Fruit fly (Drosophila melanogaster): ENCODE results near the gene lmgA.

lmgA gene

DNA sequence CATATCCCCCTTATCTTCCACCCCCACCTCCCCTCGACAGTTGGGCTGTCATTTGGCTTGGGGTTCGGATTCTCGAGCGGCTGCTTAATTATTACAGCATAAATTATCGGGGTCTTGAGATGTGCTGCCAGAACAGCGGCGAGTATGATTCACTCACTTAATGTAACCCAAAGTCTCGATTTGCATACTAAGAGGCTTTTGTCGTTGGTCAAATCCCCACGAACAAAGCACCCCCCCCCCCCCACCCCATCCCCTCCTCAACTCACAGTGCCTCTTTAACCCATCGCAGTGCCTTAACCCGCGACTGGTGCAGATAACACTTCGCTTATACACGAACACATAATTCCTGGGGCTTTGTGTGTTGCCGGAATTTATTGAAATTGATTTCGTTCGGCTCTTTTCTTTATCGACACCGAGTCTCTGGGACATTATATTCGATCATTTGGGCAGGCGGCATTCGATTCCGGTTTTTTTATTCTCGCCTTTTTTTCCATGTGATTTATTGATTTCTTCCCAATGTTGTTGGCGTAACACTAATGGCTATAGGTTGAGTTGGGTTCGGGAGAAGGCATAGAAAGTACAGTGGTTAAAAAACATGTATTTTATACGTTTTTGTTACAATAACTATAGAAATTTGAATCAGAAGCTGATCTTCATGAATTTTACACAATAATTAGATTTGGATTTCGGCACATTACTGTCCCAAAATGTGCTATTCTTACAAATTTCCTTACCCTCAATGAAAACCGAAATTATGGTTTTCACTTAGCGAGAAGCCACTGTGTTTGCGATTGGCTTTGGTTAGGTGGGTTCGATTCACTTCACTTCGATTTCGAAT lies 25.6 kb upstream of the lmgA start:
- TF ChIP-seq OdsH (GFP tag; optimal IDR thresholded peaks at IDR 0.05) = no peak
- TF ChIP-seq ey (GFP tag; optimal IDR thresholded peaks at IDR 0.05) = peak; percentile 45
- no peak for TF ChIP-seq GATAd (GFP tag; optimal IDR thresholded peaks at IDR 0.05)
- TF ChIP-seq N (GFP tag; optimal IDR thresholded peaks at IDR 0.05) = no peak
- TF ChIP-seq CrebA (GFP tag; optimal IDR thresholded peaks at IDR 0.05; ENCODE audit: borderline replicate concordance) = no peak
- no peak for TF ChIP-seq brk (GFP tag; optimal IDR thresholded peaks at IDR 0.05)
- TF ChIP-seq Rel (GFP tag; optimal IDR thresholded peaks at IDR 0.05) = no peak
- no peak for TF ChIP-seq Rel (tag; optimal IDR thresholded peaks at IDR 0.05)
- TF ChIP-seq Dif (GFP tag; optimal IDR thresholded peaks at IDR 0.05; ENCODE audit: partially characterized antibody) = no peak
- peak; percentile 17 for TF ChIP-seq Hnf4 (GFP tag; optimal IDR thresholded peaks at IDR 0.05)
- TF ChIP-seq fru (GFP tag; optimal IDR thresholded peaks at IDR 0.05) = peak; percentile 70
- TF ChIP-seq Sp1 (GFP tag; optimal IDR thresholded peaks at IDR 0.05) = peak; percentile 8
- TF ChIP-seq CG32264 (GFP tag; optimal IDR thresholded peaks at IDR 0.05) = no peak
- no peak for TF ChIP-seq Hr83 (GFP tag; optimal IDR thresholded peaks at IDR 0.05; ENCODE audit: poor library complexity, severe bottlenecking)
- peak; percentile 28 for TF ChIP-seq HLH106 (tag; optimal IDR thresholded peaks at IDR 0.05)
- TF ChIP-seq Dfd (GFP tag; optimal IDR thresholded peaks at IDR 0.05) = no peak
- peak; percentile 45 for TF ChIP-seq h (GFP tag; optimal IDR thresholded peaks at IDR 0.05)
- TF ChIP-seq psq (GFP tag; optimal IDR thresholded peaks at IDR 0.05) = peak; percentile 51
- TF ChIP-seq jim (GFP tag; optimal IDR thresholded peaks at IDR 0.05) = no peak
- TF ChIP-seq foxo (GFP tag; optimal IDR thresholded peaks at IDR 0.05) = peak in 1 of 2 experiments; percentile 27
- peak; percentile 59 for TF ChIP-seq rgr (GFP tag; optimal IDR thresholded peaks at IDR 0.05)
- no peak for TF ChIP-seq woc (GFP tag; optimal IDR thresholded peaks at IDR 0.05)
- TF ChIP-seq br (GFP tag; optimal IDR thresholded peaks at IDR 0.05) = peak; percentile 36
- no peak for TF ChIP-seq pan (optimal IDR thresholded peaks at IDR 0.05)

DNA sequence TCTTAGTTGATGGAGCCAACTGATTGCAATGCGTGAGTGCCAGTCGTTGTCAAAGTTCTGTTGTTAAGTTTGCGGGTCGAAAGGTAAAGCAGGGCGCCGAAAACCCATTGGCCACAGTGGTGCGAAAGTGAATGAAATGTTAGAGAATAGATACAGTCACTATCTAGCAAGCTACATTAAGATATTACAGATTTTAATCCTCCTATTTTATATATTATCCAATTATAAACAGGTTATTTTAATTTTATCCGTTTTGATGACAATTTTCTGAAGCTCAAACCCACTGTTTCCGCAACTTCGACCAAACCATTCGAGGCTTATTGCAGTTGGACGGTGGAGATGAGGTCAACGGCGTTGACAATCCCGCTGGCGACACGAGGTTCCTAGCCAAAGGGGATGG lies 24.1 kb upstream of the lmgA start:
- TF ChIP-seq foxo (GFP tag; optimal IDR thresholded peaks at IDR 0.05) = peak in 1 of 2 experiments; percentile 17
- no peak for TF ChIP-seq ey (GFP tag; optimal IDR thresholded peaks at IDR 0.05)
- peak; percentile 15 for TF ChIP-seq h (GFP tag; optimal IDR thresholded peaks at IDR 0.05)

DNA sequence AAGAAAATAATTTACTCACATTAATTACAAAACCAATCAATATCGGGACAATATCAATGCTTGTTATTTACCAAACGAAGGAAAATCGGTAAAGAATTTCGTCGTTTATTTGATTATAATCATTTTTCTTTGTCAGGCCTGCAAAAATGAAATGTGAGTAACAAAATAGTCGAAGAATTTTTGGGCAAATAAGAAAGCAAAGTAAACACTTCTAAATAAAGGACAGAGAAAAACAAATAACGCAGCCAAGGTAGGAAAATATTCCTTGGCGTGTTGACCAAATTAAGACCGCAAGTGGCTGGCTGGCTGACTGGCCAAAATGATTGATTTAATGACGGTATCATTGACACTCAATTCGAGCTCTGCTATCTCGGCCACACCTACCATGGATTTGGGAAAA lies 19.7 kb upstream of the lmgA start:
- TF ChIP-seq Hnf4 (GFP tag; optimal IDR thresholded peaks at IDR 0.05) (no peak), pan (optimal IDR thresholded peaks at IDR 0.05) (no peak), psq (GFP tag; optimal IDR thresholded peaks at IDR 0.05) (no peak), dmrt93B (GFP tag; optimal IDR thresholded peaks at IDR 0.05) (no peak), CG9705 (GFP tag; optimal IDR thresholded peaks at IDR 0.05) (no peak), rgr (GFP tag; optimal IDR thresholded peaks at IDR 0.05) (no peak), Sp1 (GFP tag; optimal IDR thresholded peaks at IDR 0.05) (no peak), jim (GFP tag; optimal IDR thresholded peaks at IDR 0.05) (no peak), foxo (GFP tag; optimal IDR thresholded peaks at IDR 0.05) (no peak), CrebA (GFP tag; optimal IDR thresholded peaks at IDR 0.05; ENCODE audit: borderline replicate concordance) (no peak), tai (GFP tag; optimal IDR thresholded peaks at IDR 0.05) (no peak), GATAd (GFP tag; optimal IDR thresholded peaks at IDR 0.05) (no peak), dsf (GFP tag; optimal IDR thresholded peaks at IDR 0.05; ENCODE audit: borderline replicate concordance) (no peak), dl (GFP tag; optimal IDR thresholded peaks at IDR 0.05; ENCODE audit: insufficient read depth in 1 of 2, partially characterized antibody in 2 of 2) (no peak), Rel (GFP tag; optimal IDR thresholded peaks at IDR 0.05) (no peak), Rel (tag; optimal IDR thresholded peaks at IDR 0.05) (no peak), brk (GFP tag; optimal IDR thresholded peaks at IDR 0.05) (no peak), N (GFP tag; optimal IDR thresholded peaks at IDR 0.05) (no peak), ey (GFP tag; optimal IDR thresholded peaks at IDR 0.05) (no peak), Abd-B (GFP tag; optimal IDR thresholded peaks at IDR 0.05) (no peak)

DNA sequence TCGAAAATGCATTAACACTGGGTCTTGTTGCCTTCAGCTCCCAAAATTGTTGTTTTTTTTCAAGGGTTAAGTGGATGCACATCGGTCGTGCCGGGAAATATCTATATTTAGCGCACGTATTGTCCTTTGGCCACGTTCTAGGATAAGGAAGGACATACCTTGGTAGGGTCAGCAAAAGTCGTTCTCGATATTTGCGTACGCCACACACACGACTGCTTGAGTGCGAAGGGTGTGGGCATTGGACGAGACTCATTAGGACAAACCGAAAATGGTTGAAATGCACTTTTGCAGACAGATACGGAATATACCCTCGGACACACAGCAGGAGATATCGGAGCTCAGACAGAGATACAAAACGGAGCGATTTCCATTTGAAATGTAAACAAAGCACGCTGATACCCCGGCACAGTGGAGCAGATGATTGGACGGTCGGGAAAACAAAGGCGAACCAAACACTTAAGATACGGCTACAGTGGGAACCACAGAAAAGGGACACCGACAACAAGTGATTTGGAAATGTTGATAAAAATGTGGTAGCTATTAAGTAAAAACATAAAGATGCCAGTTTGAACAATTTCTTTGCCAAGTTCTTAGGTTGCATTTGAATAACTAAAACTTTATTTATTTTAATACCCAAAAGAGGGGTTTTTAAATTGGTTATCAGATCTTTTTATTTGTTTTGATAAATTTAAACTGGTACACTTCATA lies 17.1 kb upstream of the lmgA start:
- no peak for TF ChIP-seq dmrt93B (GFP tag; optimal IDR thresholded peaks at IDR 0.05)
- no peak for TF ChIP-seq Jra (GFP tag; optimal IDR thresholded peaks at IDR 0.05)

All from whole organism, wandering third instar larva.